Worm (Caenorhabditis elegans): ENCODE data around the gene F18E9.7.

Gene F18E9.7

ce11 chrX:8605005-8605404, 7.5 kb upstream of the F18E9.7 start, which contains the start of the genes H35N09.2 and H35N09.1:
Gene H35N09.2 (minus strand): TSS chrX:8605058.
Gene H35N09.1 (plus strand): TSS chrX:8605339.
- no peak for TF ChIP-seq madf-2 (tag; optimal IDR thresholded peaks at IDR 0.05)
- peak; percentile 4 for TF ChIP-seq tbx-2 (tag; optimal IDR thresholded peaks at IDR 0.05)
- peak; percentile 55 for TF ChIP-seq nfya-1 (tag; optimal IDR thresholded peaks at IDR 0.05)
- peak; percentile 0 for TF ChIP-seq ceh-34 (tag; optimal IDR thresholded peaks at IDR 0.05)
- no peak for TF ChIP-seq unc-42 (tag; optimal IDR thresholded peaks at IDR 0.05)

- TF ChIP-seq npax-4 (tag; optimal IDR thresholded peaks at IDR 0.05) (no peak), che-1 (tag; optimal IDR thresholded peaks at IDR 0.05) (no peak), ceh-19 (GFP tag; optimal IDR thresholded peaks at IDR 0.05) (no peak), ahr-1 (tag; optimal IDR thresholded peaks at IDR 0.05) (no peak), ceh-18 (tag; optimal IDR thresholded peaks at IDR 0.05) (no peak), tbx-2 (tag; optimal IDR thresholded peaks at IDR 0.05) (no peak), fkh-6 (tag; optimal IDR thresholded peaks at IDR 0.05) (no peak), pros-1 (tag; optimal IDR thresholded peaks at IDR 0.05) (no peak), hlh-8 (tag; optimal IDR thresholded peaks at IDR 0.05) (no peak), nhr-232 (tag; optimal IDR thresholded peaks at IDR 0.05) (no peak), ceh-6 (GFP tag; optimal IDR thresholded peaks at IDR 0.05) (no peak), ceh-2 (tag; optimal IDR thresholded peaks at IDR 0.05) (no peak), pag-3 (tag; optimal IDR thresholded peaks at IDR 0.05; ENCODE audit: borderline replicate concordance) (no peak), C38D4.7 (GFP tag; optimal IDR thresholded peaks at IDR 0.05) (no peak), gmeb-2 (tag; optimal IDR thresholded peaks at IDR 0.05) (no peak), ceh-31 (tag; optimal IDR thresholded peaks at IDR 0.05) (no peak)
Observed at ce11 chrX:8604160-8604559, 6.6 kb upstream of the F18E9.7 start.

ce11 chrX:8602722-8603427, 5.3 kb upstream of the F18E9.7 start:
- TF ChIP-seq lin-11 (tag; optimal IDR thresholded peaks at IDR 0.05): peak; percentile 65
- no peak for TF ChIP-seq hlh-15 (tag; optimal IDR thresholded peaks at IDR 0.05)
- TF ChIP-seq gmeb-2 (tag; optimal IDR thresholded peaks at IDR 0.05): peak; percentile 24
- TF ChIP-seq unc-3 (GFP tag; conservative IDR thresholded peaks at IDR 0.05): peak; percentile 66
- no peak for TF ChIP-seq unc-3 (tag; optimal IDR thresholded peaks at IDR 0.05)
- peak; percentile 23 for TF ChIP-seq npax-4 (tag; optimal IDR thresholded peaks at IDR 0.05)
- TF ChIP-seq nfya-1 (tag; optimal IDR thresholded peaks at IDR 0.05): no peak
- TF ChIP-seq pat-9 (tag; optimal IDR thresholded peaks at IDR 0.05): peak; percentile 28
- peak; percentile 58 for TF ChIP-seq C38D4.7 (GFP tag; optimal IDR thresholded peaks at IDR 0.05)
- peak; percentile 65; the same call in 1 of the 2 replicates for TF ChIP-seq ceh-45 (GFP tag; IDR thresholded peaks at IDR 0.05)
- no peak for TF ChIP-seq ttx-3 (tag; optimal IDR thresholded peaks at IDR 0.05)
- no peak for TF ChIP-seq sdc-2 (tag; optimal IDR thresholded peaks at IDR 0.05)
- 0 out of 2 replicates have a peak, but pooled peaks have one; percentile 10 for TF ChIP-seq sox-2 (GFP tag; IDR thresholded peaks at IDR 0.05)
- TF ChIP-seq ceh-18 (tag; optimal IDR thresholded peaks at IDR 0.05): no peak
- no peak for TF ChIP-seq pha-2 (tag; optimal IDR thresholded peaks at IDR 0.05)
- no peak for TF ChIP-seq ceh-14 (tag; optimal IDR thresholded peaks at IDR 0.05)
- peak; percentile 49 for TF ChIP-seq ceh-9 (tag; optimal IDR thresholded peaks at IDR 0.05)
- TF ChIP-seq che-1 (tag; optimal IDR thresholded peaks at IDR 0.05): peak; percentile 69
- peak; percentile 18 for TF ChIP-seq sox-4 (tag; optimal IDR thresholded peaks at IDR 0.05)
- TF ChIP-seq ama-1 (optimal IDR thresholded peaks at IDR 0.05): no peak
- TF ChIP-seq nhr-11 (tag; optimal IDR thresholded peaks at IDR 0.05): no peak
- peak; percentile 32 for TF ChIP-seq ceh-19 (GFP tag; optimal IDR thresholded peaks at IDR 0.05)

- no peak for TF ChIP-seq fax-1 (tag; optimal IDR thresholded peaks at IDR 0.05)
- no peak for TF ChIP-seq C08G9.2 (tag; optimal IDR thresholded peaks at IDR 0.05)
- TF ChIP-seq syd-9 (tag; optimal IDR thresholded peaks at IDR 0.05): no peak
- TF ChIP-seq mec-3 (tag; optimal IDR thresholded peaks at IDR 0.05; ENCODE audit: borderline replicate concordance): no peak
- no peak for TF ChIP-seq che-1 (tag; optimal IDR thresholded peaks at IDR 0.05)
- no peak for TF ChIP-seq dve-1 (tag; optimal IDR thresholded peaks at IDR 0.05)
- no peak for TF ChIP-seq ceh-18 (tag; optimal IDR thresholded peaks at IDR 0.05)
- TF ChIP-seq eyg-1 (tag; optimal IDR thresholded peaks at IDR 0.05): no peak
- no peak for TF ChIP-seq sox-4 (tag; optimal IDR thresholded peaks at IDR 0.05)
- no peak for TF ChIP-seq ceh-31 (tag; optimal IDR thresholded peaks at IDR 0.05)
- TF ChIP-seq C38D4.7 (GFP tag; optimal IDR thresholded peaks at IDR 0.05): no peak
- no peak for TF ChIP-seq ets-4 (tag; optimal IDR thresholded peaks at IDR 0.05)
- no peak for TF ChIP-seq hlh-13 (GFP tag; optimal IDR thresholded peaks at IDR 0.05)
- TF ChIP-seq fkh-6 (tag; optimal IDR thresholded peaks at IDR 0.05): no peak
- no peak for TF ChIP-seq madf-2 (tag; optimal IDR thresholded peaks at IDR 0.05)
- no peak for TF ChIP-seq sdc-2 (tag; optimal IDR thresholded peaks at IDR 0.05)
- no peak for TF ChIP-seq npax-4 (tag; optimal IDR thresholded peaks at IDR 0.05)
- no peak for TF ChIP-seq gmeb-2 (tag; optimal IDR thresholded peaks at IDR 0.05)
- TF ChIP-seq ceh-6 (GFP tag; optimal IDR thresholded peaks at IDR 0.05): no peak
Observed at ce11 chrX:8601235-8601634, 3.7 kb upstream of the F18E9.7 start, which contains the start of gene F18E9.1. Gene F18E9.1 (plus strand): TSS chrX:8601535.
